Fruit fly (Drosophila melanogaster) whole organism, embryonic: ENCODE results near the gene Pde9.

Source experiments
- ATbp ChIP-seq: fragments of 200-800 bp; sonication (Bioruptor generic); optimal IDR thresholded peaks from 2 replicates; lab custom pipeline; 2017; ENCODE audit warnings: missing biosample characterization, mild to moderate bottlenecking, missing genetic modification characterization, missing genetic modification reagents
- CG11456 ChIP-seq: fragments of 200-800 bp; sonication (Bioruptor generic); IDR thresholded peaks from 3 replicates; pipeline ENCODE4 v1.3.6; 2022; ENCODE audit warnings: missing biosample characterization, missing genetic modification characterization
- CG12744 ChIP-seq: fragments of 200-800 bp; sonication (Bioruptor generic); optimal IDR thresholded peaks from 2 replicates; lab custom pipeline; 2016; ENCODE audit warnings: missing biosample characterization, missing genetic modification characterization
- CG13296 ChIP-seq: fragments of 200-800 bp; sonication (Bioruptor generic); optimal IDR thresholded peaks from 3 replicates; lab custom pipeline; 2018; ENCODE audit warnings: missing biosample characterization, mild to moderate bottlenecking, missing genetic modification characterization
- CG13624 ChIP-seq: fragments of 200-800 bp; sonication (Bioruptor generic); optimal IDR thresholded peaks from 2 replicates; lab custom pipeline; 2016; ENCODE audit warnings: missing biosample characterization, missing genetic modification characterization
- CG14710 ChIP-seq: fragments of 200-800 bp; sonication (Bioruptor generic); optimal IDR thresholded peaks from 3 replicates; lab custom pipeline; 2019; ENCODE audit warnings: missing biosample characterization, mild to moderate bottlenecking, missing genetic modification characterization, moderate library complexity
- CG15011 ChIP-seq: fragments of 200-800 bp; sonication (Bioruptor generic); optimal IDR thresholded peaks from 3 replicates; lab custom pipeline; 2018; ENCODE audit warnings: missing biosample characterization, mild to moderate bottlenecking, missing genetic modification characterization
- CG17568 ChIP-seq: fragments of 200-800 bp; sonication (Bioruptor generic); optimal IDR thresholded peaks from 2 replicates; lab custom pipeline; 2018; ENCODE audit warnings: missing biosample characterization, mild to moderate bottlenecking, missing genetic modification characterization, moderate library complexity
- CG2712 ChIP-seq: fragments of 200-800 bp; optimal IDR thresholded peaks from 3 replicates; lab custom pipeline; 2019; ENCODE audit warnings: missing biosample characterization, mild to moderate bottlenecking, missing genetic modification characterization, moderate library complexity
- CG3281 ChIP-seq: fragments of 200-800 bp; sonication (Bioruptor generic); optimal IDR thresholded peaks from 3 replicates; lab custom pipeline; 2017; ENCODE audit warnings: missing biosample characterization, mild to moderate bottlenecking, missing genetic modification characterization
- CG34224 ChIP-seq: fragments of 200-800 bp; sonication (Bioruptor generic); IDR thresholded peaks from 3 replicates; pipeline ENCODE4 v1.3.6; 2022; ENCODE audit warnings: missing biosample characterization, missing genetic modification characterization; ENCODE audit not compliant: partially characterized antibody
- CG4730 ChIP-seq: fragments of 200-800 bp; sonication (Bioruptor generic); IDR thresholded peaks from 2 replicates; pipeline ENCODE4 v1.3.6; 2022; ENCODE audit warnings: missing biosample characterization, missing genetic modification characterization
- CG6654 ChIP-seq: fragments of 200-800 bp; sonication (Bioruptor generic); optimal IDR thresholded peaks from 2 replicates; lab custom pipeline; 2017; ENCODE audit warnings: missing biosample characterization, mild to moderate bottlenecking, missing genetic modification characterization
- CG6765 ChIP-seq: fragments of 200-800 bp; sonication (Bioruptor generic); optimal IDR thresholded peaks from 3 replicates; lab custom pipeline; 2017; ENCODE audit warnings: missing biosample characterization, mild to moderate bottlenecking, missing genetic modification characterization
- CTCF ChIP-seq: fragments of 200-800 bp; sonication (Bioruptor generic); optimal IDR thresholded peaks from 2 replicates; lab custom pipeline; 2017; ENCODE audit warnings: missing biosample characterization, mild to moderate bottlenecking, missing genetic modification characterization, moderate library complexity
- Dbx ChIP-seq: fragments of 200-800 bp; sonication (Bioruptor generic); IDR thresholded peaks from 3 replicates; pipeline ENCODE4 v1.3.6; 2022; ENCODE audit warnings: missing biosample characterization, missing genetic modification characterization
- Deaf1 ChIP-seq: fragments of 200-800 bp; optimal IDR thresholded peaks from 3 replicates; lab custom pipeline; 2019; ENCODE audit warnings: missing biosample characterization, mild to moderate bottlenecking, missing genetic modification characterization, moderate library complexity
- Dek ChIP-seq: fragments of 200-800 bp; sonication (Bioruptor generic); optimal IDR thresholded peaks from 3 replicates; lab custom pipeline; 2019; ENCODE audit warnings: missing biosample characterization, mild to moderate bottlenecking, missing genetic modification characterization, moderate library complexity
- Dip2 ChIP-seq: fragments of 200-800 bp; sonication (Bioruptor generic); IDR thresholded peaks from 2 replicates; pipeline ENCODE4 v1.3.6; 2022; ENCODE audit warnings: missing biosample characterization, missing genetic modification characterization
- Dll ChIP-seq: fragments of 200-800 bp; sonication (Bioruptor generic); IDR thresholded peaks from 4 replicates; pipeline ENCODE4 v1.3.6; 2022; ENCODE audit warnings: missing biosample characterization, missing genetic modification characterization; ENCODE audit not compliant: partially characterized antibody
- Dp ChIP-seq: fragments of 200-800 bp; sonication (Bioruptor generic); optimal IDR thresholded peaks from 2 replicates; lab custom pipeline; 2018; ENCODE audit warnings: missing biosample characterization, mild to moderate bottlenecking, missing genetic modification characterization, moderate library complexity
- HLH3B ChIP-seq: fragments of 200-800 bp; sonication (Bioruptor generic); IDR thresholded peaks from 2 replicates; pipeline ENCODE4 v1.3.6; 2022; ENCODE audit warnings: missing biosample characterization, missing genetic modification characterization
- Hey ChIP-seq: fragments of 200-800 bp; sonication (Bioruptor generic); optimal IDR thresholded peaks from 3 replicates; lab custom pipeline; 2018; ENCODE audit warnings: missing biosample characterization, mild to moderate bottlenecking, missing genetic modification characterization
- Lim3 ChIP-seq: fragments of 200-800 bp; sonication (Bioruptor generic); IDR thresholded peaks from 2 replicates; pipeline ENCODE4 v1.3.6; 2022; ENCODE audit warnings: missing biosample characterization, missing genetic modification characterization
- Mes4 ChIP-seq: fragments of 200-800 bp; sonication (Bioruptor generic); optimal IDR thresholded peaks from 2 replicates; lab custom pipeline; 2016; ENCODE audit warnings: missing biosample characterization, missing genetic modification characterization
- NfI ChIP-seq: fragments of 200-800 bp; sonication (Bioruptor generic); optimal IDR thresholded peaks from 3 replicates; lab custom pipeline; 2018; ENCODE audit warnings: missing biosample characterization, mild to moderate bottlenecking, missing genetic modification characterization, moderate library complexity
- PHDP ChIP-seq: fragments of 200-800 bp; sonication (Bioruptor generic); optimal IDR thresholded peaks from 3 replicates; lab custom pipeline; 2018; ENCODE audit warnings: missing biosample characterization, mild to moderate bottlenecking, missing genetic modification characterization, moderate library complexity
- Sox102F ChIP-seq: fragments of 200-800 bp; sonication (Bioruptor generic); optimal IDR thresholded peaks from 2 replicates; lab custom pipeline; 2018; ENCODE audit warnings: missing biosample characterization, mild to moderate bottlenecking, missing genetic modification characterization, moderate library complexity
- Sry-β ChIP-seq: fragments of 200-800 bp; sonication (Bioruptor generic); optimal IDR thresholded peaks from 2 replicates; lab custom pipeline; 2018; ENCODE audit warnings: missing biosample characterization, mild to moderate bottlenecking, missing genetic modification characterization, moderate library complexity
- Stat92E ChIP-seq, 3 experiments: fragments of >200 bp in 2 of 3; fragments of 200-800 bp in 1 of 3; sonication (Bioruptor generic) in 1 of 3; optimal IDR thresholded peaks; 2 replicates each; lab custom pipeline; 2017 to 2019; ENCODE audit warnings: missing biosample characterization in 3 of 3, missing genetic modification characterization in 3 of 3, mild to moderate bottlenecking in 1 of 3, moderate library complexity in 1 of 3
- abd-A ChIP-seq: fragments of 200-800 bp; sonication (Bioruptor generic); optimal IDR thresholded peaks from 3 replicates; lab custom pipeline; 2019; ENCODE audit warnings: missing biosample characterization, mild to moderate bottlenecking, missing genetic modification characterization, moderate library complexity
- ara ChIP-seq: fragments of 200-800 bp; sonication (Bioruptor generic); IDR thresholded peaks from 2 replicates; pipeline ENCODE4 v1.3.6; 2022; ENCODE audit warnings: missing biosample characterization, missing genetic modification characterization
- btn ChIP-seq: fragments of 200-800 bp; sonication (Bioruptor generic); optimal IDR thresholded peaks from 2 replicates; lab custom pipeline; 2016; ENCODE audit warnings: missing biosample characterization, missing genetic modification characterization
- chn ChIP-seq: fragments of 200-800 bp; sonication (Bioruptor generic); optimal IDR thresholded peaks from 2 replicates; lab custom pipeline; 2016; ENCODE audit warnings: missing biosample characterization, missing genetic modification characterization
- cwo ChIP-seq: fragments of 200-800 bp; sonication (Bioruptor generic); optimal IDR thresholded peaks from 3 replicates; lab custom pipeline; 2017; ENCODE audit warnings: missing biosample characterization, missing genetic modification characterization, mild to moderate bottlenecking, moderate library complexity, missing genetic modification reagents
- da ChIP-seq: fragments of 200-800 bp; sonication (Bioruptor generic); optimal IDR thresholded peaks from 2 replicates; lab custom pipeline; 2016; ENCODE audit warnings: missing biosample characterization, missing genetic modification characterization
- ewg ChIP-seq: fragments of 200-800 bp; sonication (Bioruptor generic); optimal IDR thresholded peaks from 3 replicates; lab custom pipeline; 2017; ENCODE audit warnings: mild to moderate bottlenecking, missing biosample characterization, missing genetic modification reagents, missing genetic modification characterization
- fd102C ChIP-seq: fragments of 200-800 bp; sonication (Bioruptor generic); optimal IDR thresholded peaks from 2 replicates; lab custom pipeline; 2018; ENCODE audit warnings: missing biosample characterization, mild to moderate bottlenecking, missing genetic modification characterization, moderate library complexity
- fru ChIP-seq: fragments of >200 bp; optimal IDR thresholded peaks from 2 replicates; lab custom pipeline; 2017
- grn ChIP-seq: fragments of 200-800 bp; sonication (Bioruptor generic); optimal IDR thresholded peaks from 3 replicates; lab custom pipeline; 2017; ENCODE audit warnings: missing biosample characterization, missing genetic modification characterization
- hkb ChIP-seq, 2 experiments: fragments of 200-800 bp in 1 of 2; fragments of >200 bp in 1 of 2; sonication (Bioruptor generic) in 1 of 2; IDR thresholded peaks in 1 of 2; optimal IDR thresholded peaks in 1 of 2; 2 replicates each; pipeline versions ENCODE4 v1.3.6 to Lab custom; 2017 to 2022; ENCODE audit warnings: missing biosample characterization in 1 of 2, missing genetic modification characterization in 1 of 2
- klu ChIP-seq: fragments of 200-800 bp; sonication (Bioruptor generic); IDR thresholded peaks from 2 replicates; pipeline ENCODE4 v1.3.6; 2022; ENCODE audit warnings: missing biosample characterization, missing genetic modification characterization
- kni ChIP-seq: fragments of 200-800 bp; sonication (Bioruptor generic); optimal IDR thresholded peaks from 3 replicates; lab custom pipeline; 2017; ENCODE audit warnings: mild to moderate bottlenecking, missing biosample characterization, missing genetic modification reagents, missing genetic modification characterization
- lmd ChIP-seq: fragments of 200-800 bp; sonication (Bioruptor generic); IDR thresholded peaks from 2 replicates; pipeline ENCODE4 v1.3.6; 2022; ENCODE audit warnings: missing biosample characterization, missing genetic modification characterization
- lov ChIP-seq, 2 experiments: fragments of 200-800 bp in 1 of 2; fragments of >200 bp in 1 of 2; sonication (Bioruptor generic) in 1 of 2; IDR thresholded peaks in 1 of 2; optimal IDR thresholded peaks in 1 of 2; 2 replicates in 1 of 2; 3 replicates in 1 of 2; pipeline versions ENCODE4 v1.3.6 to Lab custom; 2017 to 2022; ENCODE audit warnings: missing biosample characterization in 1 of 2, missing genetic modification characterization in 1 of 2
- p53 ChIP-seq: fragments of 200-800 bp; sonication (Bioruptor generic); optimal IDR thresholded peaks from 2 replicates; lab custom pipeline; 2016; ENCODE audit warnings: missing biosample characterization, missing genetic modification characterization
- stwl ChIP-seq: fragments of 200-800 bp; sonication (Bioruptor generic); optimal IDR thresholded peaks from 3 replicates; lab custom pipeline; 2018; ENCODE audit warnings: missing biosample characterization, mild to moderate bottlenecking, missing genetic modification characterization, moderate library complexity
- vvl ChIP-seq: fragments of 200-800 bp; sonication (Bioruptor generic); IDR thresholded peaks from 2 replicates; pipeline ENCODE4 v1.3.6; 2022; ENCODE audit warnings: missing biosample characterization, missing genetic modification characterization

Gene Pde9

dm6 chrX:12909577-12910426 is 12.7 kb upstream of the Pde9 start, which contains the start of the genes Brms1 and CG4645 (continued):
- peak; percentile 8 for TF ChIP-seq CG6765 (GFP tag; lab: Kevin White, UChicago)
- TF ChIP-seq CG3281, result peak; percentile 46
- no peak for TF ChIP-seq CG13624 (GFP tag; lab: Kevin White, UChicago)
- TF ChIP-seq CG12744, result no peak
- TF ChIP-seq Stat92E (GFP tag; optimal IDR thresholded peaks at IDR 0.05; lab: Kevin White, UChicago), result no peak
- no peak for TF ChIP-seq CTCF (GFP tag; lab: Kevin White, UChicago)
- no peak for TF ChIP-seq ara (GFP tag; lab: Robert Waterston, UW)
- no peak for TF ChIP-seq p53
- no peak for TF ChIP-seq da
- TF ChIP-seq CG14710 (tag; lab: Kevin White, UChicago), result peak; percentile 67
- TF ChIP-seq Dbx (GFP tag; lab: Robert Waterston, UW), result 0 out of 3 replicates have a peak, but pooled peaks have one; percentile 35
- peak; percentile 26 for TF ChIP-seq CG13296 (GFP tag; lab: Kevin White, UChicago)
- no peak for TF ChIP-seq grn (GFP tag; lab: Kevin White, UChicago)
- 0 out of 4 replicates have a peak, but pooled peaks have one; percentile 21 for TF ChIP-seq Dll (GFP tag; lab: Robert Waterston, UW)
- TF ChIP-seq btn, result no peak
- TF ChIP-seq ewg (GFP tag; lab: Kevin White, UChicago), result peak; percentile 38
- no peak for TF ChIP-seq hkb (optimal IDR thresholded peaks at IDR 0.05; lab: Kevin White, UChicago)
- TF ChIP-seq hkb (GFP tag; IDR thresholded peaks at IDR 0.05; lab: Robert Waterston, UW), result no peak
- no peak for TF ChIP-seq kni (GFP tag; lab: Kevin White, UChicago)
- no peak for TF ChIP-seq Lim3 (GFP tag; lab: Robert Waterston, UW)
- TF ChIP-seq CG6654 (GFP tag; lab: Kevin White, UChicago), result no peak
- peak; percentile 9 for TF ChIP-seq PHDP (tag; lab: Kevin White, UChicago)
- TF ChIP-seq cwo (GFP tag; lab: Kevin White, UChicago), result no peak
- TF ChIP-seq klu (GFP tag; lab: Robert Waterston, UW), result no peak
- TF ChIP-seq Sry-β (GFP tag; lab: Kevin White, UChicago), result peak; percentile 92
- TF ChIP-seq NfI (GFP tag; lab: Kevin White, UChicago), result peak; percentile 60
- TF ChIP-seq fru (lab: Kevin White, UChicago), result no peak
- TF ChIP-seq vvl (GFP tag; lab: Robert Waterston, UW), result peak; percentile 28; the same call in 1 of the 2 replicates
- peak; percentile 55 for TF ChIP-seq Dek
- peak; percentile 15 for TF ChIP-seq chn (GFP tag; lab: Kevin White, UChicago)
- peak; percentile 8 for TF ChIP-seq stwl
- peak; percentile 66; the same call in 2 of the 3 replicates for TF ChIP-seq CG11456 (GFP tag; lab: Robert Waterston, UW)
- no peak for TF ChIP-seq CG4730 (GFP tag; lab: Robert Waterston, UW)
- TF ChIP-seq CG15011, result no peak
- TF ChIP-seq ATbp, result peak; percentile 5
- TF ChIP-seq Sox102F (GFP tag; lab: Kevin White, UChicago), result peak; percentile 31
- no peak for TF ChIP-seq Dip2
- TF ChIP-seq HLH3B (GFP tag; lab: Robert Waterston, UW), result peak; percentile 8; the same call in 1 of the 2 replicates
- no peak for TF ChIP-seq CG17568 (GFP tag; lab: Kevin White, UChicago)
- no peak for TF ChIP-seq Deaf1
- TF ChIP-seq Dp (GFP tag; lab: Kevin White, UChicago), result no peak
- no peak for TF ChIP-seq lov (optimal IDR thresholded peaks at IDR 0.05; lab: Kevin White, UChicago)
- TF ChIP-seq lov (GFP tag; IDR thresholded peaks at IDR 0.05; lab: Robert Waterston, UW), result no peak
- TF ChIP-seq CG2712 (tag; lab: Kevin White, UChicago), result peak; percentile 57
- TF ChIP-seq Hey (tag; lab: Kevin White, UChicago), result no peak
- TF ChIP-seq fd102C (GFP tag; lab: Kevin White, UChicago), result no peak
- TF ChIP-seq CG34224 (GFP tag; lab: Robert Waterston, UW), result peak; percentile 44; the same call in 2 of the 3 replicates
- TF ChIP-seq lmd (GFP tag; lab: Robert Waterston, UW), result peak; percentile 36; the same call in 1 of the 2 replicates
- TF ChIP-seq abd-A (tag; lab: Kevin White, UChicago), result no peak
- TF ChIP-seq Mes4 (GFP tag; lab: Kevin White, UChicago), result no peak
